Fruit fly (Drosophila melanogaster): ENCODE results near the gene CG3164.

CG3164 gene

dm6 chr2L:131466-132270, 1.1 kb upstream of the CG3164 start, which contains the start of gene Gs1 (continued):
- peak; percentile 12; the same call in 1 of the 2 replicates for TF ChIP-seq CG43689 (GFP tag; IDR thresholded peaks at IDR 0.05)
- TF ChIP-seq lola (GFP tag; optimal IDR thresholded peaks at IDR 0.05) = no peak
- TF ChIP-seq klu (GFP tag; IDR thresholded peaks at IDR 0.05) = no peak
- TF ChIP-seq Dek (tag; optimal IDR thresholded peaks at IDR 0.05) = peak; percentile 37
- no peak for TF ChIP-seq prd (optimal IDR thresholded peaks at IDR 0.05)
- no peak for TF ChIP-seq prd (GFP tag; IDR thresholded peaks at IDR 0.05)
- TF ChIP-seq CG10274 (GFP tag; optimal IDR thresholded peaks at IDR 0.05) = no peak
- TF ChIP-seq CG12104 (GFP tag; optimal IDR thresholded peaks at IDR 0.05) = no peak
- no peak for TF ChIP-seq CoRest (tag; optimal IDR thresholded peaks at IDR 0.05)
- peak; percentile 18; the same call in 1 of the 2 replicates for TF ChIP-seq MBD-R2 (GFP tag; IDR thresholded peaks at IDR 0.05)
- no peak for TF ChIP-seq Dip2 (GFP tag; IDR thresholded peaks at IDR 0.05)
- TF ChIP-seq CG1602 (GFP tag; optimal IDR thresholded peaks at IDR 0.05) = no peak
- TF ChIP-seq CG5953 (GFP tag; IDR thresholded peaks at IDR 0.05) = no peak
- no peak for TF ChIP-seq sisA (GFP tag; IDR thresholded peaks at IDR 0.05)
- peak; percentile 36 for TF ChIP-seq CG12659 (GFP tag; optimal IDR thresholded peaks at IDR 0.05)
- no peak for TF ChIP-seq CG9876 (GFP tag; optimal IDR thresholded peaks at IDR 0.05)
- TF ChIP-seq CG33557 (GFP tag; optimal IDR thresholded peaks at IDR 0.05) = peak; percentile 25
- no peak for TF ChIP-seq Ssrp (tag; optimal IDR thresholded peaks at IDR 0.05)
- no peak for TF ChIP-seq CG42726 (GFP tag; IDR thresholded peaks at IDR 0.05; ENCODE audit: partially characterized antibody)
- no peak for TF ChIP-seq lmd (GFP tag; IDR thresholded peaks at IDR 0.05)
- TF ChIP-seq tup (GFP tag; optimal IDR thresholded peaks at IDR 0.05) = no peak
- TF ChIP-seq Chrac-16 (GFP tag; optimal IDR thresholded peaks at IDR 0.05) = no peak
- no peak for TF ChIP-seq CG6683 (GFP tag; optimal IDR thresholded peaks at IDR 0.05)
- no peak for TF ChIP-seq CG18619 (GFP tag; optimal IDR thresholded peaks at IDR 0.05)
- TF ChIP-seq NfI (GFP tag; optimal IDR thresholded peaks at IDR 0.05) = peak; percentile 37
- TF ChIP-seq trem (tag; optimal IDR thresholded peaks at IDR 0.05) = no peak
- peak; percentile 52 for TF ChIP-seq unc-4 (GFP tag; IDR thresholded peaks at IDR 0.05; ENCODE audit: partially characterized antibody)
- TF ChIP-seq Dll (GFP tag; IDR thresholded peaks at IDR 0.05; ENCODE audit: partially characterized antibody) = peak; percentile 45; the same call in 1 of the 4 replicates
- TF ChIP-seq CG16815 (GFP tag; optimal IDR thresholded peaks at IDR 0.05) = no peak
- TF ChIP-seq Kr (GFP tag; optimal IDR thresholded peaks at IDR 0.05) = no peak
- TF ChIP-seq ab (GFP tag; optimal IDR thresholded peaks at IDR 0.05) = no peak
- no peak for TF ChIP-seq Hmx (GFP tag; optimal IDR thresholded peaks at IDR 0.05)
- TF ChIP-seq chn (GFP tag; optimal IDR thresholded peaks at IDR 0.05) = no peak
- TF ChIP-seq emc (GFP tag; optimal IDR thresholded peaks at IDR 0.05) = no peak
- no peak for TF ChIP-seq az2 (GFP tag; optimal IDR thresholded peaks at IDR 0.05)
- TF ChIP-seq CG15479 (GFP tag; optimal IDR thresholded peaks at IDR 0.05) = no peak
- TF ChIP-seq dan (GFP tag; IDR thresholded peaks at IDR 0.05) = no peak
- no peak for TF ChIP-seq slp2 (GFP tag; optimal IDR thresholded peaks at IDR 0.05)
- TF ChIP-seq Drgx (GFP tag; IDR thresholded peaks at IDR 0.05) = peak; percentile 58
- TF ChIP-seq ftz-f1 (GFP tag; optimal IDR thresholded peaks at IDR 0.05) = peak; percentile 89
- no peak for TF ChIP-seq CG17186 (GFP tag; optimal IDR thresholded peaks at IDR 0.05)
- TF ChIP-seq aop (GFP tag; IDR thresholded peaks at IDR 0.05) = no peak
- no peak for TF ChIP-seq vnd (GFP tag; IDR thresholded peaks at IDR 0.05; ENCODE audit: partially characterized antibody)
- TF ChIP-seq grn (GFP tag; optimal IDR thresholded peaks at IDR 0.05) = no peak
- TF ChIP-seq mld (GFP tag; IDR thresholded peaks at IDR 0.05; ENCODE audit: partially characterized antibody) = no peak
- TF ChIP-seq crc (GFP tag; optimal IDR thresholded peaks at IDR 0.05) = no peak
- peak; percentile 18; the same call in 1 of the 2 replicates for TF ChIP-seq seq (GFP tag; IDR thresholded peaks at IDR 0.05)
- TF ChIP-seq Side (GFP tag; optimal IDR thresholded peaks at IDR 0.05) = peak; percentile 2
- TF ChIP-seq Pdp1 (GFP tag; optimal IDR thresholded peaks at IDR 0.05) = peak in 1 of 2 experiments; percentile 56

All from whole organism, embryonic.